Comparison of ENCODE assay signal across 2 fruit fly cellular contexts in the genomic region with DNA sequence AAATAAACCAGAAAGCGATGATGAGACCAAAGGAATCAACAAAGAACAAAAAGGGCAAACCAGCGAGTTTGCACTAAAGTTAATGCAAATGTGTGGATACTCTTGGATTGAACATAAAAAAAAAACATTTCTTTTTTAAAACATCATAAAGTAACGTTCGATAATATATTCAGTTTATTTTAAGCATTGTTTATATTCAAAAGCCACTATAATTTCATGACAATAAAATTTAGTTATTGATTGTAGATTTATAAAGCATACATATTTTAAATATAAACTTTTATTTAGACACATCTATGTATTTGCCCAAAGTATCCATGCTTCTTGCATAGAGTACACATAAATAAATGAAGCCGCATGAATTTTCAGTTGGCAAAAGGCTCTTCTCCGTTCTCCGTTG.
TF ChIP-seq lines count a peak whose summit lies in the region.

No protein-coding gene starts in this region.

TF ChIP-seq in whole organism, prepupa, 60 proteins besides CTCF, POLR2A, EP300 and RAD21 (continued from another document):
- TF ChIP-seq Ets21C (GFP tag; optimal IDR thresholded peaks at IDR 0.05; lab: Kevin White, UChicago) (peak; percentile 61), CG34406 (GFP tag; optimal IDR thresholded peaks at IDR 0.05; lab: Kevin White, UChicago) (peak; percentile 82), CG8632 (GFP tag; optimal IDR thresholded peaks at IDR 0.05; lab: Kevin White, UChicago) (peak; percentile 78), CG6808 (GFP tag; optimal IDR thresholded peaks at IDR 0.05; lab: Kevin White, UChicago) (peak; percentile 84), CG10669 (GFP tag; optimal IDR thresholded peaks at IDR 0.05; lab: Kevin White, UChicago) (peak; percentile 81), Eip75B (GFP tag; optimal IDR thresholded peaks at IDR 0.05; lab: Kevin White, UChicago) (peak; percentile 76), Hr39 (GFP tag; optimal IDR thresholded peaks at IDR 0.05; lab: Kevin White, UChicago) (peak; percentile 63), CG32006 (GFP tag; optimal IDR thresholded peaks at IDR 0.05; lab: Kevin White, UChicago) (no peak), esn (GFP tag; optimal IDR thresholded peaks at IDR 0.05; lab: Kevin White, UChicago) (peak; percentile 87), Hr4 (GFP tag; optimal IDR thresholded peaks at IDR 0.05; lab: Kevin White, UChicago) (no peak), salr (GFP tag; optimal IDR thresholded peaks at IDR 0.05; lab: Kevin White, UChicago) (peak; percentile 37 to 52), CG7368 (GFP tag; optimal IDR thresholded peaks at IDR 0.05; lab: Kevin White, UChicago) (peak; percentile 12), Met (GFP tag; optimal IDR thresholded peaks at IDR 0.05; lab: Kevin White, UChicago) (peak; percentile 78), Sox14 (GFP tag; optimal IDR thresholded peaks at IDR 0.05; lab: Kevin White, UChicago) (peak; percentile 73), acj6 (GFP tag; optimal IDR thresholded peaks at IDR 0.05; lab: Kevin White, UChicago) (peak; percentile 73), Eip93F (GFP tag; optimal IDR thresholded peaks at IDR 0.05; lab: Kevin White, UChicago) (peak; percentile 24), CG11762 (GFP tag; optimal IDR thresholded peaks at IDR 0.05; lab: Kevin White, UChicago; ENCODE audit: insufficient read depth) (peak; percentile 68), spab (GFP tag; optimal IDR thresholded peaks at IDR 0.05; lab: Kevin White, UChicago) (peak; percentile 81), pdm3 (GFP tag; optimal IDR thresholded peaks at IDR 0.05; lab: Kevin White, UChicago) (peak; percentile 77), dac (GFP tag; optimal IDR thresholded peaks at IDR 0.05; lab: Kevin White, UChicago) (no peak), achi (GFP tag; optimal IDR thresholded peaks at IDR 0.05; lab: Kevin White, UChicago) (peak; percentile 81), CG8319 (GFP tag; optimal IDR thresholded peaks at IDR 0.05; lab: Kevin White, UChicago) (peak; percentile 46), lz (GFP tag; optimal IDR thresholded peaks at IDR 0.05; lab: Kevin White, UChicago) (peak; percentile 74), topi (GFP tag; optimal IDR thresholded peaks at IDR 0.05; lab: Kevin White, UChicago) (peak; percentile 80), cyc (GFP tag; optimal IDR thresholded peaks at IDR 0.05; lab: Kevin White, UChicago) (peak; percentile 66), ss (GFP tag; optimal IDR thresholded peaks at IDR 0.05; lab: Kevin White, UChicago) (peak; percentile 84 to 90), Smox (GFP tag; optimal IDR thresholded peaks at IDR 0.05; lab: Kevin White, UChicago) (peak; percentile 80), CG11294 (GFP tag; IDR thresholded peaks at IDR 0.05; lab: Robert Waterston, UW) (no peak), CG10631 (GFP tag; optimal IDR thresholded peaks at IDR 0.05; lab: Kevin White, UChicago) (peak; percentile 80), eg (GFP tag; IDR thresholded peaks at IDR 0.05; lab: Robert Waterston, UW) (no peak), CG16779 (tag; optimal IDR thresholded peaks at IDR 0.05; lab: Kevin White, UChicago) (peak; percentile 74), OdsH (GFP tag; optimal IDR thresholded peaks at IDR 0.05; lab: Kevin White, UChicago) (peak; percentile 79), CG6163 (GFP tag; IDR thresholded peaks at IDR 0.05; lab: Robert Waterston, UW) (peak; percentile 40; the same call in 1 of the 3 replicates), CG4318 (GFP tag; optimal IDR thresholded peaks at IDR 0.05; lab: Kevin White, UChicago) (no peak), Lpt (GFP tag; optimal IDR thresholded peaks at IDR 0.05; lab: Kevin White, UChicago) (peak; percentile 21), CG6792 (GFP tag; optimal IDR thresholded peaks at IDR 0.05; lab: Kevin White, UChicago) (peak; percentile 81), CG1621 (tag; optimal IDR thresholded peaks at IDR 0.05; lab: Kevin White, UChicago) (peak; percentile 54)

TF ChIP-seq in whole organism, wandering third instar larva, 38 proteins besides CTCF, POLR2A, EP300 and RAD21 (continued from another document):
- TF ChIP-seq GATAd (GFP tag; optimal IDR thresholded peaks at IDR 0.05; lab: Kevin White, UChicago) (no peak), foxo (GFP tag; optimal IDR thresholded peaks at IDR 0.05; lab: Kevin White, UChicago) (peak in 1 of 2 experiments; percentile 79), br (GFP tag; optimal IDR thresholded peaks at IDR 0.05; lab: Kevin White, UChicago) (peak; percentile 36), OdsH (GFP tag; optimal IDR thresholded peaks at IDR 0.05; lab: Kevin White, UChicago) (peak; percentile 84), fru (GFP tag; optimal IDR thresholded peaks at IDR 0.05; lab: Kevin White, UChicago) (peak; percentile 81), brk (GFP tag; optimal IDR thresholded peaks at IDR 0.05; lab: Kevin White, UChicago) (peak; percentile 65), h (GFP tag; optimal IDR thresholded peaks at IDR 0.05; lab: Kevin White, UChicago) (peak; percentile 76), HLH106 (tag; optimal IDR thresholded peaks at IDR 0.05; lab: Kevin White, UChicago) (peak; percentile 90)
